Worm (Caenorhabditis elegans): ENCODE data around the gene Y43F8B.3.

DNA sequence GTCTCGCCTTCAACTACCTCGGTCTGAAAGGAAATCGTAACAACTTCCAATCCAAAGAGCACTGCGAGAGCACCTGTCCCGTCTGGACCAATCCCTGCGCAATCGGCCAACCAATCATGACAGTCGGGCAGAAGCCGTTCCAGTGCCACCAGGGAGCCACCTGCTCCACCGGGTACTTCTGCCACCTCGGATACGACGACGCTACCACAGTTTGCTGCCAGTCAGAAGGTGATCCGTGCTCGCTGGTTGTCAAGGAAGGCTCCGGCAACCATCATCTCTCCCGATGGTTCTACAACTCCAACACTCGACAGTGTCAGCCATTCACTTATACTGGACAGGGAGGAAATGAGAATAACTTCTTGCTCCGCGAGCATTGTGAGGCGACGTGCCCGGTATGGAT lies 6.2 kb downstream of the Y43F8B.3 start:
- no peak for TF ChIP-seq ref-1 (GFP tag; conservative IDR thresholded peaks at IDR 0.05)
- no peak for TF ChIP-seq ztf-23 (GFP tag; IDR thresholded peaks at IDR 0.05)
- TF ChIP-seq cog-1 (tag; optimal IDR thresholded peaks at IDR 0.05) = no peak
